Worm (Caenorhabditis elegans) whole organism, L4 larva: ENCODE results near the gene R02F2.5.

Experiments used
- F10B5.3 ChIP-seq: sonication (generic microtip); optimal IDR thresholded peaks from 2 replicates; lab custom pipeline; 2016; ENCODE audit warnings: mild to moderate bottlenecking, missing genetic modification characterization, missing compliant biosample characterization
- R02D3.7 ChIP-seq: fragments of 150-350 bp; sonication (generic microtip); optimal IDR thresholded peaks from 3 replicates; lab custom pipeline; 2014; ENCODE audit warnings: missing biosample characterization, missing genetic modification characterization
- T26A8.4 ChIP-seq: fragments of 200-800 bp; sonication (Bioruptor generic); IDR thresholded peaks from 2 replicates; pipeline ENCODE4 v1.3.6; 2022; ENCODE audit warnings: missing genetic modification characterization, missing compliant biosample characterization
- Y75B8A.6 ChIP-seq: fragments of 200-800 bp; sonication (Bioruptor generic); IDR thresholded peaks from 2 replicates; pipeline ENCODE4 v1.3.6; 2022; ENCODE audit warnings: missing genetic modification reagents, missing genetic modification characterization, missing compliant biosample characterization
- aha-1 ChIP-seq: fragments of 150-350 bp; peaks from one replicate; lab custom pipeline; 2014; ENCODE audit warnings: missing biosample characterization, missing genetic modification characterization
- arid-1 ChIP-seq: fragments of 200-800 bp; sonication (Bioruptor generic); conservative IDR thresholded peaks from 2 replicates; pipeline ENCODE4 v1.3.6; 2022; ENCODE audit warnings: missing genetic modification reagents, missing genetic modification characterization, missing compliant biosample characterization
- ceh-20 ChIP-seq: fragments of 200-800 bp; sonication (Bioruptor generic); IDR thresholded peaks from 2 replicates; pipeline ENCODE4 v1.3.6; 2022; ENCODE audit warnings: missing genetic modification reagents, missing genetic modification characterization, missing compliant biosample characterization
- daf-16 ChIP-seq, 3 experiments: sonication (generic microtip); optimal IDR thresholded peaks; 2 replicates each; lab custom pipeline; 2016 to 2017; ENCODE audit warnings: missing genetic modification characterization in 3 of 3, missing genetic modification reagents in 3 of 3, mild to moderate bottlenecking in 2 of 3, missing compliant biosample characterization in 2 of 3, missing biosample characterization in 1 of 3, moderate library complexity in 1 of 3
- daf-19 ChIP-seq: fragments of 200-800 bp; sonication (Bioruptor generic); conservative IDR thresholded peaks from 2 replicates; pipeline ENCODE4 v1.3.6; 2022; ENCODE audit warnings: missing genetic modification characterization, missing compliant biosample characterization
- dmd-6 ChIP-seq: fragments of 200-800 bp; sonication (Bioruptor generic); IDR thresholded peaks from 2 replicates; pipeline ENCODE4 v1.3.6; 2022; ENCODE audit warnings: missing genetic modification reagents, missing genetic modification characterization, missing compliant biosample characterization
- duxl-1 ChIP-seq: sonication (generic microtip); optimal IDR thresholded peaks from 2 replicates; lab custom pipeline; 2016; ENCODE audit warnings: mild to moderate bottlenecking, missing genetic modification characterization, moderate library complexity, missing compliant biosample characterization; ENCODE audit not compliant: poor library complexity
- egl-43 ChIP-seq: fragments of 200-800 bp; sonication (Bioruptor generic); IDR thresholded peaks from 2 replicates; pipeline ENCODE4 v1.3.6; 2022; ENCODE audit warnings: missing genetic modification reagents, missing genetic modification characterization, missing compliant biosample characterization
- hlh-11 ChIP-seq: fragments of 200-800 bp; sonication (Bioruptor generic); optimal IDR thresholded peaks from 2 replicates; lab custom pipeline; 2018; ENCODE audit warnings: mild to moderate bottlenecking, missing genetic modification characterization, missing compliant biosample characterization
- lim-7 ChIP-seq: fragments of 200-800 bp; sonication (Bioruptor generic); IDR thresholded peaks from 2 replicates; pipeline ENCODE4 v1.3.6; 2022; ENCODE audit warnings: missing genetic modification characterization, missing compliant biosample characterization
- lin-15B ChIP-seq: fragments of 150-350 bp; sonication (generic microtip); optimal IDR thresholded peaks from 3 replicates; lab custom pipeline; 2014; ENCODE audit warnings: missing biosample characterization, missing genetic modification characterization
- lin-29 ChIP-seq: fragments of 200-800 bp; sonication (Bioruptor generic); IDR thresholded peaks from 2 replicates; pipeline ENCODE4 v1.3.6; 2022; ENCODE audit warnings: missing genetic modification reagents, missing genetic modification characterization, missing compliant biosample characterization
- lin-39 ChIP-seq: fragments of 150-350 bp; optimal IDR thresholded peaks from 2 replicates; lab custom pipeline; 2014; ENCODE audit warnings: missing biosample characterization, missing genetic modification reagents, missing genetic modification characterization
- lsy-2 ChIP-seq, 2 experiments: fragments of 150-350 bp in 1 of 2; sonication (generic microtip) in 1 of 2; optimal IDR thresholded peaks; 2 replicates each; lab custom pipeline; 2014 to 2017; ENCODE audit warnings: missing biosample characterization in 2 of 2, missing genetic modification characterization in 2 of 2
- madf-5 ChIP-seq, 2 experiments: fragments of 200-800 bp; sonication (Bioruptor generic); IDR thresholded peaks; 2 replicates each; pipeline ENCODE4 v1.3.6; 2022; ENCODE audit warnings: missing compliant biosample characterization in 2 of 2, missing genetic modification characterization in 2 of 2
- madf-9 ChIP-seq: fragments of 200-800 bp; sonication (Bioruptor generic); conservative IDR thresholded peaks from 2 replicates; pipeline ENCODE4 v1.3.6; 2022; ENCODE audit warnings: missing genetic modification reagents, missing genetic modification characterization, missing compliant biosample characterization
- mdt-29 ChIP-seq: fragments of 200-800 bp; sonication (Bioruptor generic); IDR thresholded peaks from 2 replicates; pipeline ENCODE4 v1.3.6; 2022; ENCODE audit warnings: missing genetic modification reagents, missing genetic modification characterization, missing compliant biosample characterization
- nhr-102 ChIP-seq: sonication (generic microtip); optimal IDR thresholded peaks from 2 replicates; lab custom pipeline; 2016; ENCODE audit warnings: mild to moderate bottlenecking, missing genetic modification characterization, moderate library complexity, missing compliant biosample characterization
- nhr-28 ChIP-seq: fragments of 150-350 bp; optimal IDR thresholded peaks from 2 replicates; lab custom pipeline; 2014; ENCODE audit warnings: missing biosample characterization, missing genetic modification characterization
- nhr-77 ChIP-seq: fragments of 150-350 bp; optimal IDR thresholded peaks from 2 replicates; lab custom pipeline; 2014; ENCODE audit warnings: missing biosample characterization, missing genetic modification characterization
- pha-4 ChIP-seq, 2 experiments: fragments of 150-350 bp in 1 of 2; fragments of 200-800 bp in 1 of 2; sonication (Bioruptor generic) in 1 of 2; IDR thresholded peaks in 1 of 2; optimal IDR thresholded peaks in 1 of 2; 2 replicates each; pipeline versions ENCODE4 v1.3.6 to Lab custom; 2014 to 2022; ENCODE audit warnings: missing genetic modification characterization in 2 of 2, missing genetic modification reagents in 2 of 2, missing biosample characterization in 1 of 2, missing compliant biosample characterization in 1 of 2
- php-3 ChIP-seq: fragments of 200-800 bp; sonication (Bioruptor generic); IDR thresholded peaks from 2 replicates; pipeline ENCODE4 v1.3.6; 2022; ENCODE audit warnings: missing genetic modification reagents, missing genetic modification characterization, missing compliant biosample characterization
- set-16 ChIP-seq: fragments of 200-800 bp; sonication (Bioruptor generic); IDR thresholded peaks from 2 replicates; pipeline ENCODE4 v1.3.6; 2022; ENCODE audit warnings: missing genetic modification reagents, missing genetic modification characterization, missing compliant biosample characterization
- spr-1 ChIP-seq: sonication (generic microtip); optimal IDR thresholded peaks from 2 replicates; lab custom pipeline; 2016; ENCODE audit warnings: mild to moderate bottlenecking, missing genetic modification characterization, missing compliant biosample characterization
- tra-1 ChIP-seq: fragments of 200-800 bp; sonication (Bioruptor generic); IDR thresholded peaks from 2 replicates; pipeline ENCODE4 v1.3.6; 2022; ENCODE audit warnings: missing genetic modification reagents, missing genetic modification characterization, missing compliant biosample characterization
- unc-62 ChIP-seq, 3 experiments: fragments of 150-350 bp in 1 of 3; sonication (generic microtip); optimal IDR thresholded peaks in 2 of 3; peaks in 1 of 3; 1 replicate in 1 of 3; 2 replicates in 2 of 3; lab custom pipeline; 2014 to 2017; ENCODE audit warnings: missing biosample characterization in 3 of 3, missing genetic modification characterization in 3 of 3, missing genetic modification reagents in 3 of 3, missing genotype in 1 of 3
- zfp-3 ChIP-seq: fragments of 200-800 bp; sonication (Bioruptor generic); conservative IDR thresholded peaks from 2 replicates; pipeline ENCODE4 v1.3.6; 2022; ENCODE audit warnings: missing genetic modification reagents, missing genetic modification characterization, missing compliant biosample characterization

The R02F2.5 gene

ce11 chrIII:5504164-5504563 lies 25.0 kb downstream of the R02F2.5 start (continued):
- TF ChIP-seq F10B5.3 (tag; lab: Kevin White, UChicago) (no peak), dmd-6 (GFP tag; lab: Robert Waterston, UW) (peak; percentile 13; the same call in 1 of the 2 replicates), php-3 (GFP tag; lab: Robert Waterston, UW) (0 out of 2 replicates have a peak, but pooled peaks have one; percentile 40)

- 0 out of 2 replicates have a peak, but pooled peaks have one; percentile 6 for TF ChIP-seq pha-4 (GFP tag; IDR thresholded peaks at IDR 0.05; lab: Robert Waterston, UW)
- no peak for TF ChIP-seq pha-4 (tag; optimal IDR thresholded peaks at IDR 0.05; lab: Kevin White, UChicago)
- no peak for TF ChIP-seq mdt-29 (GFP tag; lab: Robert Waterston, UW)
- TF ChIP-seq ceh-20 (GFP tag; lab: Robert Waterston, UW): no peak
- TF ChIP-seq daf-19 (GFP tag; lab: Robert Waterston, UW): peak; percentile 41; the same call in 1 of the 2 replicates
- TF ChIP-seq nhr-102 (tag; lab: Kevin White, UChicago): no peak
- no peak for TF ChIP-seq F10B5.3 (tag; lab: Kevin White, UChicago)
- peak; percentile 19; the same call in 1 of the 2 replicates for TF ChIP-seq php-3 (GFP tag; lab: Robert Waterston, UW)
- TF ChIP-seq duxl-1 (tag; lab: Kevin White, UChicago): peak; percentile 24
- no peak; the same call in 1 of the 2 replicates for TF ChIP-seq T26A8.4
- TF ChIP-seq set-16 (GFP tag; lab: Robert Waterston, UW): peak; percentile 89
- TF ChIP-seq egl-43: 0 out of 2 replicates have a peak, but pooled peaks have one; percentile 17
- no peak for TF ChIP-seq madf-9 (GFP tag; lab: Robert Waterston, UW)
- TF ChIP-seq spr-1 (tag; lab: Kevin White, UChicago): no peak
- no peak for TF ChIP-seq madf-5 (GFP tag; IDR thresholded peaks at IDR 0.05; lab: Robert Waterston, UW)
- TF ChIP-seq unc-62 (GFP tag; optimal IDR thresholded peaks at IDR 0.05 in 1 of 2; lab: Kevin White, UChicago): peak in 1 of 2 experiments; percentile 88
- no peak for TF ChIP-seq unc-62 (tag; optimal IDR thresholded peaks at IDR 0.05; lab: Kevin White, UChicago)
- TF ChIP-seq arid-1 (GFP tag; lab: Robert Waterston, UW): no peak
- no peak for TF ChIP-seq lsy-2 (tag; optimal IDR thresholded peaks at IDR 0.05; lab: Kevin White, UChicago)
- no peak for TF ChIP-seq lin-15B (tag; lab: Kevin White, UChicago)
- no peak for TF ChIP-seq R02D3.7 (tag; lab: Kevin White, UChicago)
- TF ChIP-seq nhr-28 (tag; lab: Kevin White, UChicago): no peak
- TF ChIP-seq aha-1 (tag; lab: Kevin White, UChicago): no peak
- TF ChIP-seq daf-16 (GFP tag; optimal IDR thresholded peaks at IDR 0.05; lab: Kevin White, UChicago): no peak
- TF ChIP-seq daf-16 (tag; optimal IDR thresholded peaks at IDR 0.05; lab: Kevin White, UChicago): peak; percentile 9
Measured at ce11 chrIII:5504725-5505473, 25.8 kb downstream of the R02F2.5 start.

- TF ChIP-seq pha-4 (GFP tag; IDR thresholded peaks at IDR 0.05; lab: Robert Waterston, UW): peak; percentile 7; the same call in 1 of the 2 replicates
- no peak for TF ChIP-seq pha-4 (tag; optimal IDR thresholded peaks at IDR 0.05; lab: Kevin White, UChicago)
- TF ChIP-seq hlh-11 (tag; lab: Kevin White, UChicago): no peak
- TF ChIP-seq Y75B8A.6 (GFP tag; lab: Robert Waterston, UW): no peak
- TF ChIP-seq lin-39: no peak
- TF ChIP-seq lin-29: 0 out of 2 replicates have a peak, but pooled peaks have one; percentile 7
- TF ChIP-seq lim-7 (GFP tag; lab: Robert Waterston, UW): 0 out of 2 replicates have a peak, but pooled peaks have one; percentile 51
- peak; percentile 88 for TF ChIP-seq aha-1 (tag; lab: Kevin White, UChicago)
- TF ChIP-seq zfp-3 (GFP tag; lab: Robert Waterston, UW): peak; percentile 29
- TF ChIP-seq nhr-77: peak; percentile 54
- no peak for TF ChIP-seq tra-1 (GFP tag; lab: Robert Waterston, UW)
- TF ChIP-seq egl-43: peak; percentile 35; the same call in 1 of the 2 replicates
- TF ChIP-seq, all 104 proteins: peak for 7
Measured at ce11 chrIII:5505474-5506022, 26.4 kb downstream of the R02F2.5 start.
